Fruit fly (Drosophila melanogaster) whole organism: Measurements from ENCODE around the gene Rcd4.

ENCODE experiments used
- EcR ChIP-seq, 2 experiments: fragments of >200 bp; optimal IDR thresholded peaks; 2 replicates each; lab custom pipeline; 2017; ENCODE audit warnings: missing biosample characterization in 2 of 2, missing genetic modification characterization in 2 of 2, missing genetic modification reagents in 2 of 2
- psq ChIP-seq: fragments of >200 bp; optimal IDR thresholded peaks from 2 replicates; lab custom pipeline; 2017
- usp ChIP-seq: fragments of >200 bp; optimal IDR thresholded peaks from 2 replicates; lab custom pipeline; 2017; ENCODE audit warnings: missing biosample characterization, missing genetic modification characterization, mixed read lengths

- no peak for TF ChIP-seq psq
- no peak for TF ChIP-seq EcR (GFP tag; optimal IDR thresholded peaks at IDR 0.05; lab: Kevin White, UChicago)
- TF ChIP-seq usp (GFP tag; lab: Kevin White, UChicago), result no peak
Observed at dm6 chr2L:8370364-8371326, 12.0 kb upstream of the Rcd4 start, which contains the start of gene CG17292.
